Worm (Caenorhabditis elegans) whole organism, L4 larva: ENCODE data around the gene tbb-1.

Experiments used
- D1046.2 ChIP-seq: fragments of 200-800 bp; sonication (Bioruptor generic); IDR thresholded peaks from 2 replicates; pipeline ENCODE4 v1.3.6; 2022; ENCODE audit warnings: missing genetic modification characterization, missing compliant biosample characterization
- F10B5.3 ChIP-seq: sonication (generic microtip); optimal IDR thresholded peaks from 2 replicates; lab custom pipeline; 2016; ENCODE audit warnings: mild to moderate bottlenecking, missing genetic modification characterization, missing compliant biosample characterization
- F26F4.8 ChIP-seq: fragments of 200-800 bp; sonication (Bioruptor generic); conservative IDR thresholded peaks from 2 replicates; pipeline ENCODE4 v1.3.6; 2022; ENCODE audit warnings: missing genetic modification characterization, missing compliant biosample characterization
- F37D6.2 ChIP-seq: sonication (generic microtip); optimal IDR thresholded peaks from 2 replicates; lab custom pipeline; 2016; ENCODE audit warnings: mild to moderate bottlenecking, missing genetic modification characterization, missing compliant biosample characterization
- F44E2.7 ChIP-seq: fragments of 200-800 bp; sonication (Bioruptor generic); IDR thresholded peaks from 2 replicates; pipeline ENCODE4 v2.1.2; 2022; ENCODE audit warnings: missing genetic modification characterization, missing compliant biosample characterization
- F49E8.2 ChIP-seq: sonication (generic microtip); optimal IDR thresholded peaks from 2 replicates; lab custom pipeline; 2016; ENCODE audit warnings: missing compliant biosample characterization, mild to moderate bottlenecking, missing genetic modification characterization, borderline replicate concordance
- R02D3.7 ChIP-seq: fragments of 150-350 bp; sonication (generic microtip); optimal IDR thresholded peaks from 3 replicates; lab custom pipeline; 2014; ENCODE audit warnings: missing biosample characterization, missing genetic modification characterization
- T26A8.4 ChIP-seq: fragments of 200-800 bp; sonication (Bioruptor generic); IDR thresholded peaks from 2 replicates; pipeline ENCODE4 v1.3.6; 2022; ENCODE audit warnings: missing genetic modification characterization, missing compliant biosample characterization
- Y5F2A.4 ChIP-seq: fragments of 200-800 bp; sonication (Bioruptor generic); optimal IDR thresholded peaks from 2 replicates; lab custom pipeline; 2018; ENCODE audit warnings: mild to moderate bottlenecking, missing genetic modification characterization, missing compliant biosample characterization
- Y75B8A.6 ChIP-seq: fragments of 200-800 bp; sonication (Bioruptor generic); IDR thresholded peaks from 2 replicates; pipeline ENCODE4 v1.3.6; 2022; ENCODE audit warnings: missing genetic modification reagents, missing genetic modification characterization, missing compliant biosample characterization
- ZK546.5 ChIP-seq, 2 experiments: sonication (generic microtip); optimal IDR thresholded peaks; 2 replicates each; lab custom pipeline; 2017; ENCODE audit warnings: missing biosample characterization in 2 of 2, missing genetic modification characterization in 2 of 2
- aha-1 ChIP-seq: fragments of 150-350 bp; peaks from one replicate; lab custom pipeline; 2014; ENCODE audit warnings: missing biosample characterization, missing genetic modification characterization
- arid-1 ChIP-seq: fragments of 200-800 bp; sonication (Bioruptor generic); conservative IDR thresholded peaks from 2 replicates; pipeline ENCODE4 v1.3.6; 2022; ENCODE audit warnings: missing genetic modification reagents, missing genetic modification characterization, missing compliant biosample characterization
- ceh-20 ChIP-seq: fragments of 200-800 bp; sonication (Bioruptor generic); IDR thresholded peaks from 2 replicates; pipeline ENCODE4 v1.3.6; 2022; ENCODE audit warnings: missing genetic modification reagents, missing genetic modification characterization, missing compliant biosample characterization
- ceh-32 ChIP-seq: sonication (generic microtip); optimal IDR thresholded peaks from 2 replicates; lab custom pipeline; 2016; ENCODE audit warnings: mild to moderate bottlenecking, missing genetic modification characterization, missing compliant biosample characterization; ENCODE audit not compliant: poor library complexity
- ceh-44 ChIP-seq: fragments of 200-800 bp; sonication (Bioruptor generic); IDR thresholded peaks from 2 replicates; pipeline ENCODE4 v1.3.6; 2022; ENCODE audit warnings: missing genetic modification reagents, missing genetic modification characterization, missing compliant biosample characterization
- ceh-82 ChIP-seq: sonication (generic microtip); optimal IDR thresholded peaks from 2 replicates; lab custom pipeline; 2017; ENCODE audit warnings: missing biosample characterization, missing genetic modification characterization
- ctbp-1 ChIP-seq: fragments of 200-800 bp; sonication (Bioruptor generic); IDR thresholded peaks from 2 replicates; pipeline ENCODE4 v1.3.6; 2022; ENCODE audit warnings: missing genetic modification reagents, missing genetic modification characterization, missing compliant biosample characterization
- daf-12 ChIP-seq: fragments of 150-350 bp; optimal IDR thresholded peaks from 2 replicates; lab custom pipeline; 2014; ENCODE audit warnings: missing biosample characterization, missing genetic modification reagents, missing genetic modification characterization
- dmd-6 ChIP-seq: fragments of 200-800 bp; sonication (Bioruptor generic); IDR thresholded peaks from 2 replicates; pipeline ENCODE4 v1.3.6; 2022; ENCODE audit warnings: missing genetic modification reagents, missing genetic modification characterization, missing compliant biosample characterization
- dmd-8 ChIP-seq: fragments of 200-800 bp; sonication (Bioruptor generic); IDR thresholded peaks from 2 replicates; pipeline ENCODE4 v1.3.6; 2022; ENCODE audit warnings: missing genetic modification characterization, missing compliant biosample characterization
- dmd-9 ChIP-seq: fragments of 200-800 bp; sonication (Bioruptor generic); IDR thresholded peaks from 2 replicates; pipeline ENCODE4 v1.3.6; 2022; ENCODE audit warnings: missing genetic modification reagents, missing genetic modification characterization, missing compliant biosample characterization
- duxl-1 ChIP-seq: sonication (generic microtip); optimal IDR thresholded peaks from 2 replicates; lab custom pipeline; 2016; ENCODE audit warnings: mild to moderate bottlenecking, missing genetic modification characterization, moderate library complexity, missing compliant biosample characterization; ENCODE audit not compliant: poor library complexity
- dve-1 ChIP-seq: sonication (generic microtip); optimal IDR thresholded peaks from 2 replicates; lab custom pipeline; 2017; ENCODE audit warnings: antibody characterized with exemption, mild to moderate bottlenecking, missing genetic modification characterization, missing compliant biosample characterization; ENCODE audit not compliant: insufficient read depth
- egl-43 ChIP-seq: fragments of 200-800 bp; sonication (Bioruptor generic); IDR thresholded peaks from 2 replicates; pipeline ENCODE4 v1.3.6; 2022; ENCODE audit warnings: missing genetic modification reagents, missing genetic modification characterization, missing compliant biosample characterization
- fkh-10 ChIP-seq: fragments of 150-350 bp; optimal IDR thresholded peaks from 2 replicates; lab custom pipeline; 2014; ENCODE audit warnings: missing biosample characterization, missing genetic modification reagents, missing genetic modification characterization
- fos-1 ChIP-seq: fragments of 150-350 bp; optimal IDR thresholded peaks from 2 replicates; lab custom pipeline; 2014; ENCODE audit warnings: missing biosample characterization, missing genetic modification characterization
- gei-8 ChIP-seq: fragments of 200-800 bp; sonication (Bioruptor generic); optimal IDR thresholded peaks from 2 replicates; lab custom pipeline; 2018; ENCODE audit warnings: mild to moderate bottlenecking, missing genetic modification characterization, missing compliant biosample characterization
- hif-1 ChIP-seq, 2 experiments: sonication (generic microtip); optimal IDR thresholded peaks; 2 replicates each; lab custom pipeline; 2016 to 2017; ENCODE audit warnings: missing compliant biosample characterization in 2 of 2, missing genetic modification characterization in 2 of 2, missing genetic modification reagents in 2 of 2, missing genotype in 2 of 2, mild to moderate bottlenecking in 1 of 2
- hlh-11 ChIP-seq: fragments of 200-800 bp; sonication (Bioruptor generic); optimal IDR thresholded peaks from 2 replicates; lab custom pipeline; 2018; ENCODE audit warnings: mild to moderate bottlenecking, missing genetic modification characterization, missing compliant biosample characterization
- hlh-30 ChIP-seq: sonication (generic microtip); optimal IDR thresholded peaks from 2 replicates; lab custom pipeline; 2017; ENCODE audit warnings: antibody characterized with exemption, mild to moderate bottlenecking, missing genetic modification characterization, missing compliant biosample characterization; ENCODE audit not compliant: insufficient read depth
- lin-15B ChIP-seq: fragments of 150-350 bp; sonication (generic microtip); optimal IDR thresholded peaks from 3 replicates; lab custom pipeline; 2014; ENCODE audit warnings: missing biosample characterization, missing genetic modification characterization
- lin-39 ChIP-seq: fragments of 150-350 bp; optimal IDR thresholded peaks from 2 replicates; lab custom pipeline; 2014; ENCODE audit warnings: missing biosample characterization, missing genetic modification reagents, missing genetic modification characterization
- madf-5 ChIP-seq, 2 experiments: fragments of 200-800 bp; sonication (Bioruptor generic); IDR thresholded peaks; 2 replicates each; pipeline ENCODE4 v1.3.6; 2022; ENCODE audit warnings: missing compliant biosample characterization in 2 of 2, missing genetic modification characterization in 2 of 2
- mdt-29 ChIP-seq: fragments of 200-800 bp; sonication (Bioruptor generic); IDR thresholded peaks from 2 replicates; pipeline ENCODE4 v1.3.6; 2022; ENCODE audit warnings: missing genetic modification reagents, missing genetic modification characterization, missing compliant biosample characterization
- mep-1 ChIP-seq: fragments of 150-350 bp; sonication (generic microtip); optimal IDR thresholded peaks from 3 replicates; lab custom pipeline; 2014; ENCODE audit warnings: missing biosample characterization, missing genetic modification characterization
- mes-2 ChIP-seq: sonication (generic microtip); optimal IDR thresholded peaks from 2 replicates; lab custom pipeline; 2016; ENCODE audit warnings: missing genotype, mild to moderate bottlenecking, missing genetic modification characterization, missing compliant biosample characterization; ENCODE audit not compliant: poor library complexity, severe bottlenecking
- mxl-3 ChIP-seq: fragments of 200-800 bp; sonication (Bioruptor generic); optimal IDR thresholded peaks from 2 replicates; lab custom pipeline; 2018; ENCODE audit warnings: mild to moderate bottlenecking, missing genetic modification characterization, missing compliant biosample characterization
- nhr-111 ChIP-seq: fragments of 200-800 bp; sonication (Bioruptor generic); optimal IDR thresholded peaks from 2 replicates; lab custom pipeline; 2018; ENCODE audit warnings: mild to moderate bottlenecking, missing genetic modification characterization, missing compliant biosample characterization
- nhr-77 ChIP-seq: fragments of 150-350 bp; optimal IDR thresholded peaks from 2 replicates; lab custom pipeline; 2014; ENCODE audit warnings: missing biosample characterization, missing genetic modification characterization
- pha-4 ChIP-seq, 2 experiments: fragments of 150-350 bp in 1 of 2; fragments of 200-800 bp in 1 of 2; sonication (Bioruptor generic) in 1 of 2; IDR thresholded peaks in 1 of 2; optimal IDR thresholded peaks in 1 of 2; 2 replicates each; pipeline versions ENCODE4 v1.3.6 to Lab custom; 2014 to 2022; ENCODE audit warnings: missing genetic modification characterization in 2 of 2, missing genetic modification reagents in 2 of 2, missing biosample characterization in 1 of 2, missing compliant biosample characterization in 1 of 2
- rbr-2 ChIP-seq: sonication (generic microtip); optimal IDR thresholded peaks from 2 replicates; lab custom pipeline; 2016; ENCODE audit warnings: missing genotype, missing genetic modification characterization, missing compliant biosample characterization
- spr-1 ChIP-seq: sonication (generic microtip); optimal IDR thresholded peaks from 2 replicates; lab custom pipeline; 2016; ENCODE audit warnings: mild to moderate bottlenecking, missing genetic modification characterization, missing compliant biosample characterization
- spr-3 ChIP-seq: fragments of 200-800 bp; sonication (Bioruptor generic); optimal IDR thresholded peaks from 2 replicates; lab custom pipeline; 2018; ENCODE audit warnings: mild to moderate bottlenecking, missing genetic modification characterization, missing compliant biosample characterization
- tag-97 ChIP-seq: fragments of 200-800 bp; sonication (Bioruptor generic); IDR thresholded peaks from 2 replicates; pipeline ENCODE4 v1.3.6; 2022; ENCODE audit warnings: missing genetic modification characterization, missing compliant biosample characterization
- unc-62 ChIP-seq, 3 experiments: fragments of 150-350 bp in 1 of 3; sonication (generic microtip); optimal IDR thresholded peaks in 2 of 3; peaks in 1 of 3; 1 replicate in 1 of 3; 2 replicates in 2 of 3; lab custom pipeline; 2014 to 2017; ENCODE audit warnings: missing biosample characterization in 3 of 3, missing genetic modification characterization in 3 of 3, missing genetic modification reagents in 3 of 3, missing genotype in 1 of 3
- vab-7 ChIP-seq: fragments of 200-800 bp; sonication (Bioruptor generic); IDR thresholded peaks from 2 replicates; pipeline ENCODE4 v1.3.6; 2022; ENCODE audit warnings: missing genetic modification reagents, missing genetic modification characterization, missing compliant biosample characterization
- zip-11 ChIP-seq: fragments of 200-800 bp; sonication (Bioruptor generic); IDR thresholded peaks from 2 replicates; pipeline ENCODE4 v1.3.6; 2022; ENCODE audit warnings: missing genetic modification characterization, missing compliant biosample characterization
- zip-2 ChIP-seq: fragments of 150-350 bp; optimal IDR thresholded peaks from 2 replicates; lab custom pipeline; 2014; ENCODE audit warnings: missing biosample characterization, missing genetic modification characterization

Gene tbb-1

ce11 chrIII:10742382-10742860 is at the start of gene tbb-1, which contains the start of gene rib-2:
tbb-1 (minus strand) TSS chrIII:10742432.
rib-2 (plus strand) TSS chrIII:10742810.
- TF ChIP-seq zip-2 (tag; lab: Kevin White, UChicago), result no peak
- no peak for TF ChIP-seq vab-7
- peak; percentile 18 for TF ChIP-seq spr-1 (tag; lab: Kevin White, UChicago)
- TF ChIP-seq mdt-29 (GFP tag; lab: Robert Waterston, UW), result 0 out of 2 replicates have a peak, but pooled peaks have one; percentile 39
- peak; percentile 94 for TF ChIP-seq dmd-6
- peak; percentile 90 for TF ChIP-seq mxl-3 (GFP tag; lab: Kevin White, UChicago)
- TF ChIP-seq F37D6.2, result no peak
- 0 out of 2 replicates have a peak, but pooled peaks have one; percentile 27 for TF ChIP-seq ceh-44 (GFP tag; lab: Robert Waterston, UW)
- no peak for TF ChIP-seq Y5F2A.4
- peak; percentile 82 for TF ChIP-seq mes-2 (tag; lab: Kevin White, UChicago)
- no peak for TF ChIP-seq duxl-1 (tag; lab: Kevin White, UChicago)
- TF ChIP-seq ceh-20 (GFP tag; lab: Robert Waterston, UW), result 0 out of 2 replicates have a peak, but pooled peaks have one; percentile 18
- TF ChIP-seq spr-3 (GFP tag; lab: Kevin White, UChicago), result no peak
- TF ChIP-seq hlh-30 (tag; lab: Kevin White, UChicago), result peak; percentile 88
- TF ChIP-seq lin-15B, result peak; percentile 24
- TF ChIP-seq ceh-32, result no peak
- no peak for TF ChIP-seq ZK546.5 (tag; optimal IDR thresholded peaks at IDR 0.05; lab: Kevin White, UChicago)
- peak; percentile 89 for TF ChIP-seq aha-1 (tag; lab: Kevin White, UChicago)
- no peak for TF ChIP-seq lin-39 (tag; lab: Kevin White, UChicago)
- TF ChIP-seq Y75B8A.6 (GFP tag; lab: Robert Waterston, UW), result no peak
- no peak for TF ChIP-seq R02D3.7
- no peak for TF ChIP-seq tag-97
- 0 out of 2 replicates have a peak, but pooled peaks have one; percentile 32 for TF ChIP-seq dmd-9 (GFP tag; lab: Robert Waterston, UW)
- TF ChIP-seq gei-8 (GFP tag; lab: Kevin White, UChicago), result no peak
- TF ChIP-seq pha-4 (GFP tag; IDR thresholded peaks at IDR 0.05; lab: Robert Waterston, UW), result peak; percentile 76
- TF ChIP-seq pha-4 (tag; optimal IDR thresholded peaks at IDR 0.05; lab: Kevin White, UChicago), result no peak
- peak; percentile 96 for TF ChIP-seq dve-1 (tag; lab: Kevin White, UChicago)
- TF ChIP-seq fos-1 (tag; lab: Kevin White, UChicago), result peak; percentile 38
- TF ChIP-seq F44E2.7 (GFP tag; lab: Robert Waterston, UW), result 0 out of 2 replicates have a peak, but pooled peaks have one; percentile 27
- TF ChIP-seq rbr-2 (tag; lab: Kevin White, UChicago), result peak; percentile 58
- peak; percentile 89 for TF ChIP-seq F49E8.2 (tag; lab: Kevin White, UChicago)
- TF ChIP-seq ceh-82 (tag; lab: Kevin White, UChicago), result no peak
- TF ChIP-seq fkh-10 (GFP tag; lab: Kevin White, UChicago), result no peak
- 0 out of 2 replicates have a peak, but pooled peaks have one; percentile 45 for TF ChIP-seq D1046.2 (GFP tag; lab: Robert Waterston, UW)
- peak; percentile 92 for TF ChIP-seq nhr-77 (tag; lab: Kevin White, UChicago)
- TF ChIP-seq mep-1 (tag; lab: Kevin White, UChicago), result peak; percentile 86
- no peak for TF ChIP-seq nhr-111 (GFP tag; lab: Kevin White, UChicago)
- peak in 1 of 2 experiments; percentile 20 for TF ChIP-seq unc-62 (GFP tag; optimal IDR thresholded peaks at IDR 0.05 in 1 of 2; lab: Kevin White, UChicago)
- TF ChIP-seq unc-62 (tag; optimal IDR thresholded peaks at IDR 0.05; lab: Kevin White, UChicago), result no peak
- TF ChIP-seq hlh-11, result peak; percentile 96
- TF ChIP-seq daf-12 (tag; lab: Kevin White, UChicago), result no peak
- no peak for TF ChIP-seq madf-5 (GFP tag; IDR thresholded peaks at IDR 0.05; lab: Robert Waterston, UW)
- TF ChIP-seq dmd-8 (GFP tag; lab: Robert Waterston, UW), result no peak
- no peak for TF ChIP-seq F10B5.3 (tag; lab: Kevin White, UChicago)
- TF ChIP-seq T26A8.4, result peak; percentile 65
- TF ChIP-seq egl-43, result no peak
- peak in 1 of 2 experiments; percentile 71 for TF ChIP-seq hif-1 (tag; optimal IDR thresholded peaks at IDR 0.05; lab: Kevin White, UChicago)
- no peak for TF ChIP-seq ctbp-1 (GFP tag; lab: Robert Waterston, UW)
- no peak for TF ChIP-seq zip-11
- no peak for TF ChIP-seq F26F4.8 (GFP tag; lab: Robert Waterston, UW)
- peak; percentile 77 for TF ChIP-seq arid-1 (GFP tag; lab: Robert Waterston, UW)
